Worm (Caenorhabditis elegans) whole organism, L3 larva: ENCODE measurements around the gene eif-3.L.

ENCODE experiments used
- R02D3.7 ChIP-seq: fragments of 150-350 bp; optimal IDR thresholded peaks from 2 replicates; lab custom pipeline; 2014; ENCODE audit warnings: missing biosample characterization, missing genetic modification characterization
- ZK546.5 ChIP-seq: sonication (generic microtip); optimal IDR thresholded peaks from 2 replicates; lab custom pipeline; 2017; ENCODE audit warnings: missing biosample characterization, missing genetic modification characterization
- aly-2 ChIP-seq: fragments of 150-350 bp; optimal IDR thresholded peaks from 2 replicates; lab custom pipeline; 2014; ENCODE audit warnings: missing biosample characterization, missing genetic modification characterization
- ama-1 ChIP-seq: fragments of 150-350 bp; optimal IDR thresholded peaks from 2 replicates; lab custom pipeline; 2018
- ceh-16 ChIP-seq: sonication (generic microtip); optimal IDR thresholded peaks from 2 replicates; lab custom pipeline; 2017; ENCODE audit warnings: missing biosample characterization, missing genetic modification characterization
- ceh-28 ChIP-seq: fragments of 150-350 bp; optimal IDR thresholded peaks from 2 replicates; lab custom pipeline; 2014; ENCODE audit warnings: missing biosample characterization, missing genetic modification reagents, missing genetic modification characterization
- ceh-82 ChIP-seq: fragments of 150-350 bp; optimal IDR thresholded peaks from 2 replicates; lab custom pipeline; 2014; ENCODE audit warnings: missing biosample characterization, missing genetic modification characterization
- ceh-9 ChIP-seq: sonication (generic microtip); optimal IDR thresholded peaks from 2 replicates; lab custom pipeline; 2018; ENCODE audit warnings: missing biosample characterization, missing genetic modification characterization
- daf-12 ChIP-seq: fragments of 150-350 bp; optimal IDR thresholded peaks from 2 replicates; lab custom pipeline; 2014; ENCODE audit warnings: missing biosample characterization, missing genetic modification reagents, missing genetic modification characterization
- egl-27 ChIP-seq: sonication (generic microtip); optimal IDR thresholded peaks from 4 replicates; lab custom pipeline; 2017; ENCODE audit warnings: missing biosample characterization, missing genetic modification reagents, missing genetic modification characterization
- egl-5 ChIP-seq: fragments of 150-350 bp; optimal IDR thresholded peaks from 2 replicates; lab custom pipeline; 2017; ENCODE audit warnings: missing biosample characterization, missing genetic modification reagents, missing genetic modification characterization, inconsistent platforms
- elt-1 ChIP-seq: fragments of 150-350 bp; optimal IDR thresholded peaks from 2 replicates; lab custom pipeline; 2014; ENCODE audit warnings: missing biosample characterization, missing genetic modification characterization
- elt-2 ChIP-seq: sonication (generic microtip); optimal IDR thresholded peaks from 2 replicates; lab custom pipeline; 2016; ENCODE audit warnings: missing genetic modification reagents, mild to moderate bottlenecking, missing genetic modification characterization, missing compliant biosample characterization
- elt-3 ChIP-seq, 3 experiments: fragments of 150-350 bp in 1 of 3; sonication (generic microtip) in 2 of 3; optimal IDR thresholded peaks; 2 replicates in 2 of 3; 4 replicates in 1 of 3; lab custom pipeline; 2014 to 2017; ENCODE audit warnings: missing biosample characterization in 3 of 3, missing genetic modification characterization in 3 of 3
- eor-1 ChIP-seq, 2 experiments: fragments of 150-350 bp; optimal IDR thresholded peaks; 2 replicates each; lab custom pipeline; 2014 to 2018; ENCODE audit warnings: missing biosample characterization in 2 of 2, missing genetic modification characterization in 2 of 2
- fkh-10 ChIP-seq: sonication (generic microtip); optimal IDR thresholded peaks from 2 replicates; lab custom pipeline; 2017; ENCODE audit warnings: missing biosample characterization, missing genetic modification reagents, missing genetic modification characterization
- fkh-2 ChIP-seq: fragments of 150-350 bp; optimal IDR thresholded peaks from 2 replicates; lab custom pipeline; 2014; ENCODE audit warnings: missing biosample characterization, missing genetic modification reagents, missing genetic modification characterization
- fos-1 ChIP-seq: fragments of 150-350 bp; optimal IDR thresholded peaks from 2 replicates; lab custom pipeline; 2014; ENCODE audit warnings: missing biosample characterization, missing genetic modification characterization
- hmg-11 ChIP-seq: sonication (generic microtip); optimal IDR thresholded peaks from 2 replicates; lab custom pipeline; 2016; ENCODE audit warnings: missing genetic modification characterization, missing compliant biosample characterization
- jun-1 ChIP-seq: fragments of 150-350 bp; optimal IDR thresholded peaks from 2 replicates; lab custom pipeline; 2014; ENCODE audit warnings: missing biosample characterization, missing genetic modification reagents, missing genetic modification characterization
- lin-15B ChIP-seq: fragments of 150-350 bp; optimal IDR thresholded peaks from 2 replicates; lab custom pipeline; 2014; ENCODE audit warnings: missing biosample characterization, missing genetic modification characterization
- lin-39 ChIP-seq: fragments of 150-350 bp; optimal IDR thresholded peaks from 2 replicates; lab custom pipeline; 2018; ENCODE audit warnings: missing biosample characterization, missing genetic modification reagents, missing genetic modification characterization
- lsy-12 ChIP-seq: sonication (generic microtip); optimal IDR thresholded peaks from 2 replicates; lab custom pipeline; 2016; ENCODE audit warnings: mild to moderate bottlenecking, missing genetic modification characterization, missing compliant biosample characterization
- mdl-1 ChIP-seq: fragments of 150-350 bp; optimal IDR thresholded peaks from 2 replicates; lab custom pipeline; 2014; ENCODE audit warnings: missing biosample characterization, missing genetic modification characterization
- mml-1 ChIP-seq: fragments of 150-350 bp; sonication (generic microtip); optimal IDR thresholded peaks from 3 replicates; lab custom pipeline; 2014; ENCODE audit warnings: missing biosample characterization, missing genetic modification characterization
- nfya-1 ChIP-seq: sonication (generic microtip); optimal IDR thresholded peaks from 2 replicates; lab custom pipeline; 2017; ENCODE audit warnings: missing genetic modification characterization, mild to moderate bottlenecking, missing compliant biosample characterization, antibody characterized with exemption, moderate library complexity; ENCODE audit not compliant: insufficient read depth
- nhr-11 ChIP-seq: fragments of 150-350 bp; optimal IDR thresholded peaks from 2 replicates; lab custom pipeline; 2014; ENCODE audit warnings: missing biosample characterization, missing genetic modification characterization
- nhr-12 ChIP-seq: fragments of 150-350 bp; optimal IDR thresholded peaks from 2 replicates; lab custom pipeline; 2014; ENCODE audit warnings: missing biosample characterization, missing genetic modification characterization
- nhr-23 ChIP-seq: fragments of 150-350 bp; optimal IDR thresholded peaks from 2 replicates; lab custom pipeline; 2014; ENCODE audit warnings: missing biosample characterization, missing genetic modification reagents, missing genetic modification characterization
- nhr-237 ChIP-seq: fragments of 150-350 bp; optimal IDR thresholded peaks from 2 replicates; lab custom pipeline; 2014; ENCODE audit warnings: missing biosample characterization, missing genetic modification characterization
- nhr-25 ChIP-seq: sonication (generic microtip); optimal IDR thresholded peaks from 2 replicates; lab custom pipeline; 2017; ENCODE audit warnings: missing biosample characterization, missing genetic modification characterization
- nhr-28 ChIP-seq: fragments of 150-350 bp; optimal IDR thresholded peaks from 2 replicates; lab custom pipeline; 2014; ENCODE audit warnings: missing biosample characterization, missing genetic modification characterization
- nhr-43 ChIP-seq: sonication (generic microtip); optimal IDR thresholded peaks from 2 replicates; lab custom pipeline; 2016; ENCODE audit warnings: mild to moderate bottlenecking, missing genetic modification characterization, missing compliant biosample characterization; ENCODE audit not compliant: poor library complexity, severe bottlenecking
- nhr-67 ChIP-seq: fragments of 150-350 bp; optimal IDR thresholded peaks from 2 replicates; lab custom pipeline; 2014; ENCODE audit warnings: missing biosample characterization, missing genetic modification characterization
- nhr-76 ChIP-seq: fragments of 150-350 bp; sonication (generic microtip); optimal IDR thresholded peaks from 5 replicates; lab custom pipeline; 2014; ENCODE audit warnings: missing biosample characterization, missing genetic modification characterization
- nhr-77 ChIP-seq: fragments of 150-350 bp; optimal IDR thresholded peaks from 2 replicates; lab custom pipeline; 2014; ENCODE audit warnings: missing biosample characterization, missing genetic modification characterization
- pha-4 ChIP-seq: fragments of 150-350 bp; optimal IDR thresholded peaks from 2 replicates; lab custom pipeline; 2014; ENCODE audit warnings: missing biosample characterization, missing genetic modification reagents, missing genetic modification characterization
- pqm-1 ChIP-seq: fragments of 150-350 bp; optimal IDR thresholded peaks from 2 replicates; lab custom pipeline; 2017; ENCODE audit warnings: missing biosample characterization, missing genetic modification characterization, inconsistent platforms
- sea-2 ChIP-seq: fragments of 150-350 bp; sonication (generic microtip); optimal IDR thresholded peaks from 4 replicates; lab custom pipeline; 2014; ENCODE audit warnings: missing biosample characterization, missing genetic modification reagents, missing genetic modification characterization
- skn-1 ChIP-seq: fragments of 150-350 bp; optimal IDR thresholded peaks from 2 replicates; lab custom pipeline; 2014; ENCODE audit warnings: missing biosample characterization, missing genetic modification characterization
- snpc-4 ChIP-seq: fragments of 150-350 bp; optimal IDR thresholded peaks from 2 replicates; lab custom pipeline; 2014; ENCODE audit warnings: missing biosample characterization, missing genetic modification characterization
- tbx-2 ChIP-seq: sonication (generic microtip); optimal IDR thresholded peaks from 2 replicates; lab custom pipeline; 2016; ENCODE audit warnings: mild to moderate bottlenecking, missing genetic modification characterization, missing compliant biosample characterization
- unc-39 ChIP-seq: sonication (generic microtip); optimal IDR thresholded peaks from 4 replicates; lab custom pipeline; 2017; ENCODE audit warnings: missing biosample characterization, missing genetic modification characterization
- unc-62 ChIP-seq: fragments of 150-350 bp; sonication (generic microtip); optimal IDR thresholded peaks from 4 replicates; lab custom pipeline; 2014; ENCODE audit warnings: missing biosample characterization, missing genetic modification reagents, missing genetic modification characterization
- zag-1 ChIP-seq: fragments of 150-350 bp; optimal IDR thresholded peaks from 2 replicates; lab custom pipeline; 2014; ENCODE audit warnings: missing biosample characterization, missing genetic modification characterization
- ztf-11 ChIP-seq: fragments of 150-350 bp; optimal IDR thresholded peaks from 2 replicates; lab custom pipeline; 2014; ENCODE audit warnings: missing biosample characterization, missing genetic modification characterization
- ztf-4 ChIP-seq: fragments of 150-350 bp; optimal IDR thresholded peaks from 2 replicates; lab custom pipeline; 2014; ENCODE audit warnings: missing biosample characterization, missing genetic modification characterization

eif-3.L gene

ce11 chrII:5603194-5603593, 19.1 kb downstream of the eif-3.L start, which contains the start of gene C17G10.6:
Gene C17G10.6 (minus strand): TSS chrII:5603294.
- TF ChIP-seq lin-15B (tag; lab: Kevin White, UChicago) (no peak), lin-39 (tag; lab: Kevin White, UChicago) (no peak), jun-1 (tag; lab: Kevin White, UChicago) (no peak), egl-5 (tag; lab: Kevin White, UChicago) (no peak), aly-2 (tag; lab: Kevin White, UChicago) (no peak), zag-1 (tag; lab: Kevin White, UChicago) (no peak), hmg-11 (no peak), ceh-28 (tag; lab: Kevin White, UChicago) (no peak), fkh-2 (tag; lab: Kevin White, UChicago) (no peak), mdl-1 (no peak), skn-1 (tag; lab: Kevin White, UChicago) (no peak), nhr-76 (tag; lab: Kevin White, UChicago) (no peak), nhr-12 (tag; lab: Kevin White, UChicago) (no peak), ama-1 (lab: Kevin White, UChicago) (no peak), ZK546.5 (tag; lab: Kevin White, UChicago) (no peak), pqm-1 (tag; lab: Kevin White, UChicago) (no peak), elt-2 (no peak), nhr-11 (no peak), unc-39 (tag; lab: Kevin White, UChicago) (no peak)

ce11 chrII:5599326-5600044, 22.8 kb downstream of the eif-3.L start, which contains the start of gene C17G10.10:
Gene C17G10.10 (minus strand): TSS chrII:5599376.
- TF ChIP-seq nhr-23 (peak; percentile 84), nhr-12 (tag; lab: Kevin White, UChicago) (peak; percentile 9), lsy-12 (tag; lab: Kevin White, UChicago) (peak; percentile 61), ceh-16 (tag; lab: Kevin White, UChicago) (no peak), R02D3.7 (tag; lab: Kevin White, UChicago) (peak; percentile 10), tbx-2 (tag; lab: Kevin White, UChicago) (peak; percentile 33), lin-15B (tag; lab: Kevin White, UChicago) (peak; percentile 60), eor-1 (tag; optimal IDR thresholded peaks at IDR 0.05; lab: Kevin White, UChicago) (no peak), unc-39 (tag; lab: Kevin White, UChicago) (no peak), elt-2 (peak; percentile 83), fkh-10 (no peak), nhr-77 (tag; lab: Kevin White, UChicago) (peak; percentile 89), ztf-11 (no peak), elt-3 (tag; optimal IDR thresholded peaks at IDR 0.05; lab: Kevin White, UChicago) (peak in 1 of 3 experiments; percentile 30), fkh-2 (tag; lab: Kevin White, UChicago) (no peak), egl-5 (tag; lab: Kevin White, UChicago) (peak; percentile 54), mdl-1 (peak; percentile 34), elt-1 (tag; lab: Kevin White, UChicago) (no peak), zag-1 (tag; lab: Kevin White, UChicago) (no peak), snpc-4 (tag; lab: Kevin White, UChicago) (peak; percentile 99), ama-1 (lab: Kevin White, UChicago) (peak; percentile 93), ceh-82 (tag; lab: Kevin White, UChicago) (peak; percentile 60), pqm-1 (tag; lab: Kevin White, UChicago) (peak; percentile 55), nhr-25 (tag; lab: Kevin White, UChicago) (peak; percentile 82), skn-1 (tag; lab: Kevin White, UChicago) (peak; percentile 9), unc-62 (no peak), nhr-237 (tag; lab: Kevin White, UChicago) (no peak), mml-1 (tag; lab: Kevin White, UChicago) (no peak), ZK546.5 (tag; lab: Kevin White, UChicago) (no peak), ceh-9 (tag; lab: Kevin White, UChicago) (no peak), ceh-28 (tag; lab: Kevin White, UChicago) (peak; percentile 47), sea-2 (GFP tag; lab: Kevin White, UChicago) (no peak), lin-39 (tag; lab: Kevin White, UChicago) (peak; percentile 38), daf-12 (tag; lab: Kevin White, UChicago) (no peak), egl-27 (tag; lab: Kevin White, UChicago) (no peak), nhr-76 (tag; lab: Kevin White, UChicago) (no peak), fos-1 (tag; lab: Kevin White, UChicago) (no peak), aly-2 (tag; lab: Kevin White, UChicago) (no peak), nfya-1 (tag; lab: Kevin White, UChicago) (peak; percentile 75), nhr-11 (no peak), jun-1 (tag; lab: Kevin White, UChicago) (peak; percentile 29), hmg-11 (peak; percentile 60), nhr-28 (peak; percentile 30), pha-4 (peak; percentile 49), nhr-67 (tag; lab: Kevin White, UChicago) (no peak), ztf-4 (tag; lab: Kevin White, UChicago) (no peak), nhr-43 (tag; lab: Kevin White, UChicago) (peak; percentile 89)
